Fruit fly (Drosophila melanogaster): ENCODE data around the gene CG11360.

CG11360 gene

dm6 chr4:721774-722173 lies 50.8 kb downstream of the CG11360 start:
- TF ChIP-seq CG4730 (GFP tag; IDR thresholded peaks at IDR 0.05) = no peak
- no peak for TF ChIP-seq lbe (GFP tag; optimal IDR thresholded peaks at IDR 0.05)
- TF ChIP-seq B-H1 (GFP tag; IDR thresholded peaks at IDR 0.05) = no peak
- TF ChIP-seq Doc2 (GFP tag; IDR thresholded peaks at IDR 0.05) = no peak
- TF ChIP-seq eve (GFP tag; optimal IDR thresholded peaks at IDR 0.05) = no peak
- no peak for TF ChIP-seq Dfd (GFP tag; optimal IDR thresholded peaks at IDR 0.05)
- TF ChIP-seq CG14860 (GFP tag; IDR thresholded peaks at IDR 0.05; ENCODE audit: partially characterized antibody) = peak; percentile 21; the same call in 1 of the 3 replicates
- TF ChIP-seq toy (GFP tag; IDR thresholded peaks at IDR 0.05) = no peak
- TF ChIP-seq mirr (GFP tag; optimal IDR thresholded peaks at IDR 0.05) = no peak
- no peak for TF ChIP-seq Ptx1 (GFP tag; IDR thresholded peaks at IDR 0.05)
- TF ChIP-seq nmo (GFP tag; optimal IDR thresholded peaks at IDR 0.05) = no peak
- no peak for TF ChIP-seq Atf3 (GFP tag; optimal IDR thresholded peaks at IDR 0.05)
- TF ChIP-seq CG10267 (tag; optimal IDR thresholded peaks at IDR 0.05) = peak; percentile 87
- TF ChIP-seq GATAe (GFP tag; conservative IDR thresholded peaks at IDR 0.05) = no peak
- TF ChIP-seq phol (tag; optimal IDR thresholded peaks at IDR 0.05) = peak; percentile 58
- no peak for TF ChIP-seq CG2116 (GFP tag; optimal IDR thresholded peaks at IDR 0.05)
- TF ChIP-seq sisA (GFP tag; IDR thresholded peaks at IDR 0.05) = no peak
- no peak for TF ChIP-seq CG8478 (optimal IDR thresholded peaks at IDR 0.05)
- TF ChIP-seq ftz-f1 (GFP tag; optimal IDR thresholded peaks at IDR 0.05) = peak; percentile 11
- TF ChIP-seq gsb-n (tag; optimal IDR thresholded peaks at IDR 0.05) = no peak
- TF ChIP-seq CG7987 (GFP tag; optimal IDR thresholded peaks at IDR 0.05) = no peak
- no peak for TF ChIP-seq CG9727 (GFP tag; optimal IDR thresholded peaks at IDR 0.05)
- no peak for TF ChIP-seq CG42726 (GFP tag; IDR thresholded peaks at IDR 0.05; ENCODE audit: partially characterized antibody)
- TF ChIP-seq HHEX (GFP tag; optimal IDR thresholded peaks at IDR 0.05) = no peak
- TF ChIP-seq CG3995 (GFP tag; optimal IDR thresholded peaks at IDR 0.05) = no peak
- no peak for TF ChIP-seq slbo (GFP tag; IDR thresholded peaks at IDR 0.05)
- TF ChIP-seq CG8290 (GFP tag; optimal IDR thresholded peaks at IDR 0.05) = peak; percentile 45
- TF ChIP-seq CG8290 (tag; optimal IDR thresholded peaks at IDR 0.05) = peak; percentile 10 to 16
- TF ChIP-seq Hmr (GFP tag; optimal IDR thresholded peaks at IDR 0.05) = peak; percentile 36
- no peak for TF ChIP-seq CG14965 (GFP tag; optimal IDR thresholded peaks at IDR 0.05; ENCODE audit: borderline replicate concordance)
- no peak for TF ChIP-seq CG9797 (GFP tag; optimal IDR thresholded peaks at IDR 0.05)
- no peak for TF ChIP-seq tio (GFP tag; optimal IDR thresholded peaks at IDR 0.05)
- no peak for TF ChIP-seq Sox100B (GFP tag; optimal IDR thresholded peaks at IDR 0.05)
- no peak for TF ChIP-seq Xrp1 (GFP tag; IDR thresholded peaks at IDR 0.05)
- no peak for TF ChIP-seq gt (GFP tag; IDR thresholded peaks at IDR 0.05)
- no peak for TF ChIP-seq CG13424 (tag; optimal IDR thresholded peaks at IDR 0.05)
- TF ChIP-seq CG9817 (tag; optimal IDR thresholded peaks at IDR 0.05) = no peak
- no peak for TF ChIP-seq Camta (GFP tag; optimal IDR thresholded peaks at IDR 0.05)
- TF ChIP-seq jumu (GFP tag; optimal IDR thresholded peaks at IDR 0.05) = no peak
- TF ChIP-seq CG3407 (GFP tag; optimal IDR thresholded peaks at IDR 0.05) = no peak
- no peak for TF ChIP-seq run (tag; optimal IDR thresholded peaks at IDR 0.05)
- no peak for TF ChIP-seq ssp (GFP tag; IDR thresholded peaks at IDR 0.05)
- TF ChIP-seq bab2 (GFP tag; optimal IDR thresholded peaks at IDR 0.05) = no peak
- no peak for TF ChIP-seq vfl (GFP tag; optimal IDR thresholded peaks at IDR 0.05)
- no peak for TF ChIP-seq wdn (GFP tag; IDR thresholded peaks at IDR 0.05)
- TF ChIP-seq CG1647 (GFP tag; optimal IDR thresholded peaks at IDR 0.05) = no peak
- TF ChIP-seq CG2199 (GFP tag; IDR thresholded peaks at IDR 0.05) = peak; percentile 98
- TF ChIP-seq nerfin-1 (tag; optimal IDR thresholded peaks at IDR 0.05) = peak; percentile 66
- TF ChIP-seq CG32767 (GFP tag; IDR thresholded peaks at IDR 0.05) = no peak
- no peak for TF ChIP-seq NK7.1 (GFP tag; optimal IDR thresholded peaks at IDR 0.05)
- no peak for TF ChIP-seq Neu2 (GFP tag; optimal IDR thresholded peaks at IDR 0.05; ENCODE audit: borderline replicate concordance)
- no peak for TF ChIP-seq CG18599 (GFP tag; optimal IDR thresholded peaks at IDR 0.05)
- no peak for TF ChIP-seq ind (GFP tag; optimal IDR thresholded peaks at IDR 0.05)
